Fruit fly (Drosophila melanogaster): ENCODE results near the gene primo-2.
A peak's percentile ranks its signal among the peaks of the same experiment; 100 is the strongest.

primo-2 gene

dm6 chr3R:13724029-13724638 lies 12.5 kb upstream of the primo-2 start (continued):
- TF ChIP-seq vvl (GFP tag; IDR thresholded peaks at IDR 0.05) (peak; percentile 59; the same call in 1 of the 2 replicates), Bgb (GFP tag; IDR thresholded peaks at IDR 0.05; ENCODE audit: partially characterized antibody) (no peak), abd-A (tag; optimal IDR thresholded peaks at IDR 0.05) (peak; percentile 70), pros (GFP tag; optimal IDR thresholded peaks at IDR 0.05) (peak; percentile 98), CG2129 (GFP tag; IDR thresholded peaks at IDR 0.05; ENCODE audit: partially characterized antibody) (no peak), Hr78 (GFP tag; optimal IDR thresholded peaks at IDR 0.05) (peak in 1 of 2 experiments; percentile 51), pb (GFP tag; optimal IDR thresholded peaks at IDR 0.05) (no peak), grn (GFP tag; optimal IDR thresholded peaks at IDR 0.05) (peak; percentile 79), CG14860 (GFP tag; IDR thresholded peaks at IDR 0.05; ENCODE audit: partially characterized antibody) (no peak), tap (tag; optimal IDR thresholded peaks at IDR 0.05) (no peak), sd (tag; optimal IDR thresholded peaks at IDR 0.05) (peak; percentile 13), ato (GFP tag; IDR thresholded peaks at IDR 0.05; ENCODE audit: partially characterized antibody) (no peak)

- TF ChIP-seq Mad (GFP tag; optimal IDR thresholded peaks at IDR 0.05) (no peak), Nf-YB (GFP tag; optimal IDR thresholded peaks at IDR 0.05) (no peak), Adf1 (GFP tag; IDR thresholded peaks at IDR 0.05) (no peak), Eip74EF (GFP tag; optimal IDR thresholded peaks at IDR 0.05) (no peak), ac (GFP tag; optimal IDR thresholded peaks at IDR 0.05) (no peak), CG10959 (GFP tag; IDR thresholded peaks at IDR 0.05) (no peak), gsb-n (tag; optimal IDR thresholded peaks at IDR 0.05) (no peak), CG15514 (GFP tag; optimal IDR thresholded peaks at IDR 0.05) (no peak), Drgx (GFP tag; IDR thresholded peaks at IDR 0.05) (no peak), CG9609 (GFP tag; optimal IDR thresholded peaks at IDR 0.05) (no peak), CG4404 (GFP tag; IDR thresholded peaks at IDR 0.05) (no peak), CG5245 (GFP tag; optimal IDR thresholded peaks at IDR 0.05) (no peak), Tbp (GFP tag; optimal IDR thresholded peaks at IDR 0.05) (no peak), ro (GFP tag; IDR thresholded peaks at IDR 0.05) (no peak), CG8944 (GFP tag; optimal IDR thresholded peaks at IDR 0.05) (no peak), Oli (tag; optimal IDR thresholded peaks at IDR 0.05) (no peak), CG14860 (GFP tag; IDR thresholded peaks at IDR 0.05; ENCODE audit: partially characterized antibody) (no peak), fd64A (GFP tag; optimal IDR thresholded peaks at IDR 0.05) (no peak), Nf-YA (GFP tag; IDR thresholded peaks at IDR 0.05) (no peak), odd (GFP tag; optimal IDR thresholded peaks at IDR 0.05) (no peak)
Observed at dm6 chr3R:13722451-13722850, 10.8 kb upstream of the primo-2 start.

DNA sequence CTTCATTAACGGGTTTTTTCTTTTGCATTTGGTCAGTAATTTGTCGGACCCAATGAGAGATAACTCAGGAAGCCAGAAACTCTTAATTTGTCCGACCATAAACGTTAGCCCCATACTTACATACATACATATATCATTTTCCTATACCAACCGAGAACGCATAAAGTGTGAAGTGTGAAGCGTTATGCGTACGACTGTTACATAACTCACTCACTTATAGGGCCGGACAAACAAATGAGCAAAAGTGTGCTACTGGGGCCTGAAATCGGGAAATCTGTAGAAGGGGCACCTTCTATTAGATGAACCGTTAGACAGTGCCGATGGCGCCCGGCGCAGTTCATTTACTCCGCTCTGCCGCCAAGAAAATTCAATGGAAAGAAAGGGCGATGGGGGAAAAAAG lies 10.4 kb upstream of the primo-2 start:
- TF ChIP-seq fd64A (GFP tag; optimal IDR thresholded peaks at IDR 0.05), result no peak
- TF ChIP-seq crp (GFP tag; optimal IDR thresholded peaks at IDR 0.05), result no peak
- TF ChIP-seq Pdp1 (GFP tag; optimal IDR thresholded peaks at IDR 0.05), result peak in 1 of 2 experiments; percentile 91
- no peak for TF ChIP-seq Opbp (GFP tag; IDR thresholded peaks at IDR 0.05; ENCODE audit: partially characterized antibody)

dm6 chr3R:13720798-13721197 lies 9.2 kb upstream of the primo-2 start:
- TF ChIP-seq CG17829 (tag; optimal IDR thresholded peaks at IDR 0.05), result peak; percentile 77
- no peak for TF ChIP-seq gsb (GFP tag; IDR thresholded peaks at IDR 0.05)
- 0 out of 2 replicates have a peak, but pooled peaks have one; percentile 12 for TF ChIP-seq CG10959 (GFP tag; IDR thresholded peaks at IDR 0.05)

Measured in whole organism, embryonic.